In the genomic region with DNA sequence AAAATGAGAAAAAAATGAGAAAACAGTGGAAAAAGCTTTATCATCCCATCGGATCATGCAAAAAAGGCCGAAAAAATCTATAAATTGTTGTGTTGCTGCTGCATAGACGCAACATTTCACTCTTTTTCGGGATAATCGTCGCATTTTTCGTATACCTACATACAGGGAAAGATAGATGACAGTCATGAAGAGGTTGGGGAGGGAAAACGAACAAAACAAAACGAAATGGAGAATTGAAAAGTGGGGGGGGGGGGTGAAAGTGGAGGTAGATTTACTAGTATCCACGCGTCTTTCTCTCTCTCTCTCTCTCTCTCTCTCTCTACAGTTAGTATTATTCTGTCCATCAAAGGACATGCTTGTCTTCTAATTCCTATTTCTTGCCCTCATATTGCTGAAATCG, we compare ENCODE assay signal across 3 worm cellular contexts.
TF ChIP-seq lines count a peak whose summit lies in the region.

No protein-coding gene starts in this region.

TF ChIP-seq in whole organism, L1 larva, 84 proteins besides CTCF, POLR2A, EP300 and RAD21:
- TF ChIP-seq lin-14 (GFP tag; optimal IDR thresholded peaks at IDR 0.05; lab: Kevin White, UChicago) (peak; percentile 17), skn-1 (tag; optimal IDR thresholded peaks at IDR 0.05; lab: Kevin White, UChicago) (no peak), egl-13 (tag; optimal IDR thresholded peaks at IDR 0.05; lab: Kevin White, UChicago) (no peak), fos-1 (tag; optimal IDR thresholded peaks at IDR 0.05; lab: Kevin White, UChicago) (no peak), unc-62 (GFP tag; optimal IDR thresholded peaks at IDR 0.05; lab: Kevin White, UChicago) (no peak), mef-2 (tag; optimal IDR thresholded peaks at IDR 0.05; lab: Kevin White, UChicago) (no peak), elt-3 (tag; optimal IDR thresholded peaks at IDR 0.05; lab: Kevin White, UChicago) (no peak), blmp-1 (tag; optimal IDR thresholded peaks at IDR 0.05; lab: Kevin White, UChicago) (peak; percentile 95), zip-4 (GFP tag; optimal IDR thresholded peaks at IDR 0.05; lab: Kevin White, UChicago) (no peak)
TF ChIP-seq in whole organism, L1 larva: peak in this region for 2.

TF ChIP-seq in whole organism, L2 larva, 48 proteins besides CTCF, POLR2A, EP300 and RAD21:
- TF ChIP-seq blmp-1 (tag; optimal IDR thresholded peaks at IDR 0.05; lab: Kevin White, UChicago; ENCODE audit: insufficient read depth) (peak; percentile 7), lin-11 (tag; optimal IDR thresholded peaks at IDR 0.05; lab: Kevin White, UChicago) (no peak)

TF ChIP-seq in whole organism, mixed stage, embryonic, 35 proteins besides CTCF, POLR2A, EP300 and RAD21:
- TF ChIP-seq blmp-1 (tag; optimal IDR thresholded peaks at IDR 0.05; lab: Kevin White, UChicago) = peak; percentile 41
- no peak for TF ChIP-seq elt-3 (tag; optimal IDR thresholded peaks at IDR 0.05; lab: Kevin White, UChicago)
